Fruit fly (Drosophila melanogaster) whole organism, embryonic: Measurements from ENCODE around the gene Bro.
A peak's percentile ranks its signal among the peaks of the same experiment; 100 is the strongest.

Source experiments
- Atf3 ChIP-seq: fragments of 200-800 bp; sonication (Bioruptor generic); optimal IDR thresholded peaks from 3 replicates; lab custom pipeline; 2016; ENCODE audit warnings: missing biosample characterization, missing genetic modification characterization
- Atf6 ChIP-seq: fragments of 200-800 bp; sonication (Bioruptor generic); IDR thresholded peaks from 2 replicates; pipeline ENCODE4 v1.3.6; 2022; ENCODE audit warnings: missing biosample characterization, missing genetic modification characterization
- CG10267 ChIP-seq: fragments of 200-800 bp; sonication (Bioruptor generic); optimal IDR thresholded peaks from 2 replicates; lab custom pipeline; 2018; ENCODE audit warnings: missing biosample characterization, mild to moderate bottlenecking, missing genetic modification characterization, moderate library complexity
- CG10366 ChIP-seq: fragments of 200-800 bp; sonication (Bioruptor generic); IDR thresholded peaks from 2 replicates; pipeline ENCODE4 v1.3.6; 2022; ENCODE audit warnings: missing biosample characterization, missing genetic modification characterization
- CG10959 ChIP-seq: fragments of 200-800 bp; sonication (Bioruptor generic); IDR thresholded peaks from 2 replicates; pipeline ENCODE4 v1.3.6; 2022; ENCODE audit warnings: missing biosample characterization, missing genetic modification characterization
- CG12071 ChIP-seq: fragments of 200-800 bp; sonication (Bioruptor generic); optimal IDR thresholded peaks from 3 replicates; lab custom pipeline; 2018; ENCODE audit warnings: missing biosample characterization, mild to moderate bottlenecking, missing genetic modification characterization
- CG12104 ChIP-seq: fragments of 200-800 bp; sonication (Bioruptor generic); optimal IDR thresholded peaks from 3 replicates; lab custom pipeline; 2016; ENCODE audit warnings: missing biosample characterization, missing genetic modification characterization
- CG14014 ChIP-seq: fragments of 200-800 bp; sonication (Bioruptor generic); IDR thresholded peaks from 2 replicates; pipeline ENCODE4 v1.3.6; 2022; ENCODE audit warnings: missing biosample characterization, missing genetic modification characterization
- CG17359 ChIP-seq: fragments of 200-800 bp; sonication (Bioruptor generic); optimal IDR thresholded peaks from 3 replicates; lab custom pipeline; 2018; ENCODE audit warnings: missing biosample characterization, mild to moderate bottlenecking, missing genetic modification characterization, moderate library complexity
- CG17568 ChIP-seq: fragments of 200-800 bp; sonication (Bioruptor generic); optimal IDR thresholded peaks from 2 replicates; lab custom pipeline; 2018; ENCODE audit warnings: missing biosample characterization, mild to moderate bottlenecking, missing genetic modification characterization, moderate library complexity
- CG17612 ChIP-seq: fragments of 200-800 bp; sonication (Bioruptor generic); IDR thresholded peaks from 2 replicates; pipeline ENCODE4 v1.3.6; 2022; ENCODE audit warnings: missing biosample characterization, missing genetic modification characterization
- CG17829 ChIP-seq: fragments of 200-800 bp; optimal IDR thresholded peaks from 2 replicates; lab custom pipeline; 2019; ENCODE audit warnings: missing biosample characterization, mild to moderate bottlenecking, missing genetic modification characterization, moderate library complexity
- CG2120 ChIP-seq: fragments of 200-800 bp; sonication (Bioruptor generic); optimal IDR thresholded peaks from 3 replicates; lab custom pipeline; 2016; ENCODE audit warnings: missing biosample characterization, missing genetic modification characterization
- CG32532 ChIP-seq: fragments of 200-800 bp; sonication (Bioruptor generic); IDR thresholded peaks from 2 replicates; pipeline ENCODE4 v1.3.6; 2022; ENCODE audit warnings: missing biosample characterization, missing genetic modification characterization
- CG6175 ChIP-seq: fragments of 200-800 bp; sonication (Bioruptor generic); IDR thresholded peaks from 3 replicates; pipeline ENCODE4 v1.3.6; 2022; ENCODE audit warnings: missing biosample characterization, missing genetic modification characterization
- CG6654 ChIP-seq: fragments of 200-800 bp; sonication (Bioruptor generic); optimal IDR thresholded peaks from 2 replicates; lab custom pipeline; 2017; ENCODE audit warnings: missing biosample characterization, mild to moderate bottlenecking, missing genetic modification characterization
- CG7372 ChIP-seq: fragments of 200-800 bp; sonication (Bioruptor generic); IDR thresholded peaks from 2 replicates; pipeline ENCODE4 v1.3.6; 2022; ENCODE audit warnings: missing biosample characterization, missing genetic modification characterization
- CG7839 ChIP-seq: fragments of 200-800 bp; sonication (Bioruptor generic); optimal IDR thresholded peaks from 3 replicates; lab custom pipeline; 2018; ENCODE audit warnings: missing biosample characterization, mild to moderate bottlenecking, missing genetic modification characterization, moderate library complexity
- CG8388 ChIP-seq: fragments of 200-800 bp; sonication (Bioruptor generic); optimal IDR thresholded peaks from 2 replicates; lab custom pipeline; 2019; ENCODE audit warnings: missing biosample characterization, mild to moderate bottlenecking, missing genetic modification characterization, moderate library complexity
- CG8765 ChIP-seq: fragments of 200-800 bp; sonication (Bioruptor generic); IDR thresholded peaks from 2 replicates; pipeline ENCODE4 v1.3.6; 2022; ENCODE audit warnings: missing biosample characterization, missing genetic modification characterization
- CG8924 ChIP-seq: fragments of 200-800 bp; optimal IDR thresholded peaks from 3 replicates; lab custom pipeline; 2019; ENCODE audit warnings: missing biosample characterization, mild to moderate bottlenecking, missing genetic modification characterization, moderate library complexity
- CG9437 ChIP-seq: fragments of 200-800 bp; sonication (Bioruptor generic); optimal IDR thresholded peaks from 2 replicates; lab custom pipeline; 2018; ENCODE audit warnings: missing biosample characterization, mild to moderate bottlenecking, missing genetic modification characterization
- Dfd ChIP-seq, 2 experiments: fragments of >200 bp; optimal IDR thresholded peaks; 2 replicates each; lab custom pipeline; 2017; ENCODE audit warnings: missing biosample characterization in 2 of 2, missing genetic modification characterization in 2 of 2
- Doc2 ChIP-seq: fragments of 200-800 bp; sonication (Bioruptor generic); IDR thresholded peaks from 2 replicates; pipeline ENCODE4 v1.3.6; 2022; ENCODE audit warnings: missing biosample characterization, missing genetic modification characterization
- E2f1 ChIP-seq: fragments of 200-800 bp; sonication (Bioruptor generic); IDR thresholded peaks from 2 replicates; pipeline ENCODE4 v1.3.6; 2022; ENCODE audit warnings: missing biosample characterization, missing genetic modification characterization
- E2f2 ChIP-seq: fragments of 200-800 bp; sonication (Bioruptor generic); IDR thresholded peaks from 2 replicates; pipeline ENCODE4 v1.3.6; 2022; ENCODE audit warnings: missing biosample characterization, missing genetic modification characterization
- GATAe ChIP-seq: fragments of 200-800 bp; sonication (Bioruptor generic); conservative IDR thresholded peaks from 2 replicates; pipeline ENCODE4 v1.3.6; 2022; ENCODE audit warnings: missing biosample characterization, missing genetic modification characterization
- Mes4 ChIP-seq: fragments of 200-800 bp; sonication (Bioruptor generic); optimal IDR thresholded peaks from 2 replicates; lab custom pipeline; 2016; ENCODE audit warnings: missing biosample characterization, missing genetic modification characterization
- Oaz ChIP-seq: fragments of 200-800 bp; sonication (Bioruptor generic); IDR thresholded peaks from 2 replicates; pipeline ENCODE4 v1.3.6; 2022; ENCODE audit warnings: missing biosample characterization, missing genetic modification characterization
- Opbp ChIP-seq: fragments of 200-800 bp; sonication (Bioruptor generic); IDR thresholded peaks from 3 replicates; pipeline ENCODE4 v1.3.6; 2022; ENCODE audit warnings: missing biosample characterization, missing genetic modification characterization; ENCODE audit not compliant: partially characterized antibody
- Sox102F ChIP-seq: fragments of 200-800 bp; sonication (Bioruptor generic); optimal IDR thresholded peaks from 2 replicates; lab custom pipeline; 2018; ENCODE audit warnings: missing biosample characterization, mild to moderate bottlenecking, missing genetic modification characterization, moderate library complexity
- Vsx1 ChIP-seq: fragments of 200-800 bp; sonication (Bioruptor generic); optimal IDR thresholded peaks from 2 replicates; lab custom pipeline; 2017; ENCODE audit warnings: missing biosample characterization, mild to moderate bottlenecking, missing genetic modification characterization, missing genetic modification reagents
- ab ChIP-seq: fragments of 200-800 bp; sonication (Bioruptor generic); optimal IDR thresholded peaks from 2 replicates; lab custom pipeline; 2016; ENCODE audit warnings: missing biosample characterization, missing genetic modification characterization
- abd-A ChIP-seq: fragments of 200-800 bp; sonication (Bioruptor generic); optimal IDR thresholded peaks from 3 replicates; lab custom pipeline; 2019; ENCODE audit warnings: missing biosample characterization, mild to moderate bottlenecking, missing genetic modification characterization, moderate library complexity
- cg ChIP-seq: fragments of 200-800 bp; sonication (Bioruptor generic); optimal IDR thresholded peaks from 3 replicates; lab custom pipeline; 2019; ENCODE audit warnings: missing biosample characterization, mild to moderate bottlenecking, missing genetic modification characterization, moderate library complexity
- dimm ChIP-seq: fragments of 200-800 bp; sonication (Bioruptor generic); IDR thresholded peaks from 2 replicates; pipeline ENCODE4 v1.3.6; 2022; ENCODE audit warnings: missing biosample characterization, missing genetic modification characterization
- dm ChIP-seq: fragments of 200-800 bp; sonication (Bioruptor generic); optimal IDR thresholded peaks from 3 replicates; lab custom pipeline; 2016; ENCODE audit warnings: missing biosample characterization, missing genetic modification characterization
- dmrt11E ChIP-seq: fragments of 200-800 bp; sonication (Bioruptor generic); optimal IDR thresholded peaks from 3 replicates; lab custom pipeline; 2018; ENCODE audit warnings: missing biosample characterization, mild to moderate bottlenecking, missing genetic modification characterization, moderate library complexity
- esg ChIP-seq: fragments of 200-800 bp; sonication (Bioruptor generic); conservative IDR thresholded peaks from 2 replicates; pipeline ENCODE4 v1.3.6; 2022; ENCODE audit warnings: missing biosample characterization, missing genetic modification characterization
- eve ChIP-seq, 2 experiments: fragments of >200 bp; optimal IDR thresholded peaks; 2 replicates each; lab custom pipeline; 2017; ENCODE audit warnings: missing biosample characterization in 2 of 2, missing genetic modification characterization in 2 of 2
- her ChIP-seq: fragments of 200-800 bp; sonication (Bioruptor generic); optimal IDR thresholded peaks from 2 replicates; lab custom pipeline; 2016; ENCODE audit warnings: missing biosample characterization, missing genetic modification characterization
- kah ChIP-seq: fragments of 200-800 bp; sonication (Bioruptor generic); optimal IDR thresholded peaks from 2 replicates; lab custom pipeline; 2018; ENCODE audit warnings: missing biosample characterization, mild to moderate bottlenecking, missing genetic modification characterization
- klu ChIP-seq: fragments of 200-800 bp; sonication (Bioruptor generic); IDR thresholded peaks from 2 replicates; pipeline ENCODE4 v1.3.6; 2022; ENCODE audit warnings: missing biosample characterization, missing genetic modification characterization
- mam ChIP-seq: fragments of 200-800 bp; sonication (Bioruptor generic); optimal IDR thresholded peaks from 3 replicates; lab custom pipeline; 2016; ENCODE audit warnings: missing biosample characterization, missing genetic modification characterization
- nom ChIP-seq: fragments of 200-800 bp; sonication (Bioruptor generic); optimal IDR thresholded peaks from 2 replicates; lab custom pipeline; 2017; ENCODE audit warnings: missing biosample characterization, missing genetic modification characterization, mild to moderate bottlenecking, moderate library complexity, missing genetic modification reagents
- pan ChIP-seq, 4 experiments: fragments of >200 bp in 3 of 4; fragments of 200-800 bp in 1 of 4; sonication (Bioruptor generic) in 1 of 4; optimal IDR thresholded peaks in 3 of 4; IDR thresholded peaks in 1 of 4; 2 replicates each; pipeline versions ENCODE4 v1.3.6 to Lab custom; 2017 to 2022; ENCODE audit warnings: missing biosample characterization in 2 of 4, missing genetic modification characterization in 2 of 4, mixed read lengths in 1 of 4
- so ChIP-seq: fragments of 200-800 bp; sonication (Bioruptor generic); IDR thresholded peaks from 3 replicates; pipeline ENCODE4 v1.3.6; 2022; ENCODE audit warnings: missing biosample characterization, missing genetic modification characterization
- sob ChIP-seq: fragments of 200-800 bp; sonication (Bioruptor generic); IDR thresholded peaks from 2 replicates; pipeline ENCODE4 v1.3.6; 2022; ENCODE audit warnings: missing biosample characterization, missing genetic modification characterization
- tio ChIP-seq: fragments of 200-800 bp; sonication (Bioruptor generic); optimal IDR thresholded peaks from 2 replicates; lab custom pipeline; 2017; ENCODE audit warnings: missing biosample characterization, missing genetic modification characterization, inconsistent platforms
- tup ChIP-seq: fragments of 200-800 bp; sonication (Bioruptor generic); optimal IDR thresholded peaks from 2 replicates; lab custom pipeline; 2016; ENCODE audit warnings: missing biosample characterization, mild to moderate bottlenecking, missing genetic modification characterization, moderate library complexity
- yki ChIP-seq: fragments of >200 bp; optimal IDR thresholded peaks from 3 replicates; lab custom pipeline; 2018

The Bro gene

dm6 chr3L:1668504-1668903 is 20.8 kb downstream of the Bro start, which contains the start of gene RpL23A (continued):
- TF ChIP-seq CG17568 (GFP tag; lab: Kevin White, UChicago) (no peak), dmrt11E (tag; lab: Kevin White, UChicago) (peak; percentile 86), dimm (GFP tag; lab: Robert Waterston, UW) (peak; percentile 82), CG8388 (GFP tag; lab: Kevin White, UChicago) (peak; percentile 82), yki (no peak), Oaz (GFP tag; lab: Robert Waterston, UW) (peak; percentile 87), CG32532 (GFP tag; lab: Robert Waterston, UW) (peak; percentile 97), tup (GFP tag; lab: Kevin White, UChicago) (peak; percentile 85), cg (GFP tag; lab: Kevin White, UChicago) (no peak), Mes4 (GFP tag; lab: Kevin White, UChicago) (peak; percentile 99), CG17359 (tag; lab: Kevin White, UChicago) (peak; percentile 92), CG6175 (GFP tag; lab: Robert Waterston, UW) (peak; percentile 90), dm (GFP tag; lab: Kevin White, UChicago) (peak; percentile 99), tio (no peak), mam (GFP tag; lab: Kevin White, UChicago) (peak; percentile 97), CG2120 (GFP tag; lab: Kevin White, UChicago) (peak; percentile 91), CG10366 (GFP tag; lab: Robert Waterston, UW) (peak; percentile 93), CG17829 (tag; lab: Kevin White, UChicago) (peak; percentile 92), CG14014 (GFP tag; lab: Robert Waterston, UW) (peak; percentile 94), pan (optimal IDR thresholded peaks at IDR 0.05; lab: Kevin White, UChicago) (no peak), pan (GFP tag; optimal IDR thresholded peaks at IDR 0.05 in 1 of 2, IDR thresholded peaks at IDR 0.05 in 1 of 2) (peak in 1 of 2 experiments; percentile 93), Doc2 (GFP tag; lab: Robert Waterston, UW) (peak; percentile 78), her (peak; percentile 96), CG9437 (GFP tag; lab: Kevin White, UChicago) (peak; percentile 80), CG10267 (peak; percentile 100), CG8924 (tag; lab: Kevin White, UChicago) (peak; percentile 86), CG7372 (GFP tag; lab: Robert Waterston, UW) (peak; percentile 90), sob (GFP tag; lab: Robert Waterston, UW) (peak; percentile 98), E2f1 (GFP tag; lab: Robert Waterston, UW) (peak; percentile 89), ab (peak; percentile 81), CG12071 (peak; percentile 92), Atf6 (GFP tag; lab: Robert Waterston, UW) (peak; percentile 92), CG6654 (peak; percentile 83), esg (GFP tag; lab: Robert Waterston, UW) (peak; percentile 66), klu (GFP tag; lab: Robert Waterston, UW) (peak; percentile 88), GATAe (GFP tag; lab: Robert Waterston, UW) (peak; percentile 75), Opbp (GFP tag; lab: Robert Waterston, UW) (peak; percentile 81), CG8765 (GFP tag; lab: Robert Waterston, UW) (peak; percentile 82), nom (GFP tag; lab: Kevin White, UChicago) (peak; percentile 82), Atf3 (GFP tag; lab: Kevin White, UChicago) (peak; percentile 95), abd-A (tag; lab: Kevin White, UChicago) (peak; percentile 62), CG7839 (tag; lab: Kevin White, UChicago) (peak; percentile 91), Vsx1 (GFP tag; lab: Kevin White, UChicago) (peak; percentile 98), so (GFP tag; lab: Robert Waterston, UW) (peak; percentile 92), Dfd (GFP tag; optimal IDR thresholded peaks at IDR 0.05; lab: Kevin White, UChicago) (no peak), eve (GFP tag; optimal IDR thresholded peaks at IDR 0.05; lab: Kevin White, UChicago) (no peak), kah (GFP tag; lab: Kevin White, UChicago) (peak; percentile 79), E2f2 (GFP tag; lab: Robert Waterston, UW) (peak; percentile 90), CG17612 (GFP tag; lab: Robert Waterston, UW) (peak; percentile 76; the same call in 1 of the 2 replicates), CG10959 (GFP tag; lab: Robert Waterston, UW) (peak; percentile 89), CG12104 (peak; percentile 95), Sox102F (GFP tag; lab: Kevin White, UChicago) (no peak)
